Worm (Caenorhabditis elegans) whole organism, L4/young adult: Measurements from ENCODE around the gene F17C8.3.

Experiments used
- W03F9.2 ChIP-seq: fragments of 150-350 bp; optimal IDR thresholded peaks from 2 replicates; lab custom pipeline; 2014; ENCODE audit warnings: missing biosample characterization, missing genetic modification characterization
- dao-5 ChIP-seq: sonication (generic microtip); optimal IDR thresholded peaks from 2 replicates; lab custom pipeline; 2016; ENCODE audit warnings: missing genotype, missing genetic modification characterization, moderate library complexity, missing compliant biosample characterization
- him-1 ChIP-seq: sonication (generic microtip); optimal IDR thresholded peaks from 2 replicates; lab custom pipeline; 2016; ENCODE audit warnings: missing genotype, missing genetic modification reagents, missing genetic modification characterization, missing compliant biosample characterization

ce11 chrIII:4695057-4695456, 36.7 kb upstream of the F17C8.3 start, which contains the start of gene T04A8.7:
- no peak for TF ChIP-seq W03F9.2 (tag; lab: Kevin White, UChicago)
- TF ChIP-seq dao-5 (tag; lab: Kevin White, UChicago) = no peak
- TF ChIP-seq him-1 (tag; lab: Kevin White, UChicago) = no peak
